Worm (Caenorhabditis elegans): Measurements from ENCODE around the gene nlp-58.

- TF ChIP-seq tbx-37 (GFP tag; conservative IDR thresholded peaks at IDR 0.05) (no peak), aly-1 (tag; optimal IDR thresholded peaks at IDR 0.05) (no peak), hmg-4 (GFP tag; optimal IDR thresholded peaks at IDR 0.05) (no peak), B0310.2 (tag; optimal IDR thresholded peaks at IDR 0.05) (no peak), sea-1 (GFP tag; conservative IDR thresholded peaks at IDR 0.05) (no peak), ama-1 (optimal IDR thresholded peaks at IDR 0.05) (no peak), ceh-13 (GFP tag; optimal IDR thresholded peaks at IDR 0.05) (no peak), hmbx-1 (tag; optimal IDR thresholded peaks at IDR 0.05) (no peak), flt-1 (GFP tag; IDR thresholded peaks at IDR 0.05) (no peak), ceh-36 (tag; optimal IDR thresholded peaks at IDR 0.05) (no peak), F13C5.2 (tag; optimal IDR thresholded peaks at IDR 0.05) (no peak)
Observed at ce11 chrV:9921288-9921687, 27.5 kb downstream of the nlp-58 start, which contains the start of gene ceh-75.

Measured in whole organism, early embryonic.